Worm (Caenorhabditis elegans) whole organism, late embryonic: ENCODE measurements around the gene C27A2.12.

Experiments used
- C38D4.7 ChIP-seq: fragments of 200-800 bp; sonication (Bioruptor generic); optimal IDR thresholded peaks from 2 replicates; lab custom pipeline; 2018; ENCODE audit warnings: mild to moderate bottlenecking, missing genetic modification characterization, moderate library complexity, missing compliant biosample characterization
- ama-1 ChIP-seq: fragments of 150-350 bp; optimal IDR thresholded peaks from 2 replicates; lab custom pipeline; 2014
- ceh-9 ChIP-seq: sonication (generic microtip); optimal IDR thresholded peaks from 2 replicates; lab custom pipeline; 2016; ENCODE audit warnings: mild to moderate bottlenecking, missing genetic modification characterization, inconsistent platforms, missing compliant biosample characterization
- dmd-4 ChIP-seq: sonication (generic microtip); optimal IDR thresholded peaks from 2 replicates; lab custom pipeline; 2016; ENCODE audit warnings: borderline replicate concordance, missing genetic modification characterization, missing compliant biosample characterization
- dve-1 ChIP-seq: sonication (generic microtip); optimal IDR thresholded peaks from 2 replicates; lab custom pipeline; 2017; ENCODE audit warnings: antibody characterized with exemption, mild to moderate bottlenecking, missing genetic modification characterization, missing compliant biosample characterization
- fax-1 ChIP-seq: sonication (generic microtip); optimal IDR thresholded peaks from 2 replicates; lab custom pipeline; 2016; ENCODE audit warnings: missing genotype, missing genetic modification characterization, missing compliant biosample characterization
- lim-6 ChIP-seq: sonication (generic microtip); optimal IDR thresholded peaks from 2 replicates; lab custom pipeline; 2016; ENCODE audit warnings: missing genetic modification characterization, missing compliant biosample characterization
- nhr-11 ChIP-seq: fragments of 150-350 bp; optimal IDR thresholded peaks from 2 replicates; lab custom pipeline; 2014; ENCODE audit warnings: missing biosample characterization, missing genetic modification characterization
- pag-3 ChIP-seq: sonication (generic microtip); optimal IDR thresholded peaks from 2 replicates; lab custom pipeline; 2016; ENCODE audit warnings: missing compliant biosample characterization, missing genetic modification characterization, borderline replicate concordance
- pha-4 ChIP-seq: fragments of 150-350 bp; optimal IDR thresholded peaks from 2 replicates; lab custom pipeline; 2018; ENCODE audit warnings: missing biosample characterization, missing genetic modification reagents, missing genetic modification characterization
- sox-4 ChIP-seq: sonication (generic microtip); optimal IDR thresholded peaks from 2 replicates; lab custom pipeline; 2017; ENCODE audit warnings: mild to moderate bottlenecking, missing genetic modification characterization, inconsistent platforms, missing compliant biosample characterization
- syd-9 ChIP-seq: sonication (generic microtip); optimal IDR thresholded peaks from 2 replicates; lab custom pipeline; 2016; ENCODE audit warnings: mild to moderate bottlenecking, missing genetic modification characterization, moderate library complexity, missing compliant biosample characterization
- tbx-2 ChIP-seq: sonication (generic microtip); optimal IDR thresholded peaks from 2 replicates; lab custom pipeline; 2016; ENCODE audit warnings: missing genetic modification characterization, missing compliant biosample characterization

DNA sequence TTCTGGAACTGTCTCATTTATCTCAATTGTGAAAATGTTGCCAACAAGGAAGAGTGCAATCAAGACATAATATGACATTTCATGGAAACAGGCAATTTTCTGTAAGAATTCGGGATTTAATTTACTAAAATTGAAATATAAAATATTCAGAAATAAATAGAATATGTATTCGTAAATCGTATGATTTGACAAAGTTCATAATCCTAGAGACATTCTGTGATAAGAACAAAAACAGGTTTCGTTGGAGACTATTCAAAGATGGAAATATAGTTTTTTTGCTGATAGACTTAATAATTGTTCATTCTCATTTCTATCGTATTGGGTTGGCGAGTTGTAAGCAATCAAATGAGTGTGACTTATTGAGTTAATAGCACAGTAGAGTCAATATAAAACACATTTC, at the start of gene C27A2.12:
- TF ChIP-seq tbx-2, result no peak
- TF ChIP-seq ceh-9 (tag; lab: Kevin White, UChicago), result no peak
- no peak for TF ChIP-seq C38D4.7
- TF ChIP-seq dve-1 (tag; lab: Kevin White, UChicago), result no peak
- no peak for TF ChIP-seq pha-4 (tag; lab: Kevin White, UChicago)
- TF ChIP-seq dmd-4, result no peak
- TF ChIP-seq sox-4 (tag; lab: Kevin White, UChicago), result no peak
- TF ChIP-seq nhr-11 (tag; lab: Kevin White, UChicago), result no peak
- no peak for TF ChIP-seq syd-9 (tag; lab: Kevin White, UChicago)
- TF ChIP-seq lim-6 (tag; lab: Kevin White, UChicago), result no peak
- no peak for TF ChIP-seq ama-1 (lab: Kevin White, UChicago)
- no peak for TF ChIP-seq pag-3 (tag; lab: Kevin White, UChicago)
- no peak for TF ChIP-seq fax-1 (tag; lab: Kevin White, UChicago)
